Worm (Caenorhabditis elegans) whole organism, L4 larva: ENCODE measurements around the gene ZK488.6.

Source experiments
- F37D6.2 ChIP-seq: sonication (generic microtip); optimal IDR thresholded peaks from 2 replicates; lab custom pipeline; 2016; ENCODE audit warnings: mild to moderate bottlenecking, missing genetic modification characterization, missing compliant biosample characterization
- F44E2.7 ChIP-seq: fragments of 200-800 bp; sonication (Bioruptor generic); IDR thresholded peaks from 2 replicates; pipeline ENCODE4 v2.1.2; 2022; ENCODE audit warnings: missing genetic modification characterization, missing compliant biosample characterization
- R02D3.7 ChIP-seq: fragments of 150-350 bp; sonication (generic microtip); optimal IDR thresholded peaks from 3 replicates; lab custom pipeline; 2014; ENCODE audit warnings: missing biosample characterization, missing genetic modification characterization
- ama-1 ChIP-seq: fragments of 150-350 bp; optimal IDR thresholded peaks from 2 replicates; lab custom pipeline; 2014; ENCODE audit warnings: inconsistent platforms, mixed read lengths
- ceh-20 ChIP-seq: fragments of 200-800 bp; sonication (Bioruptor generic); IDR thresholded peaks from 2 replicates; pipeline ENCODE4 v1.3.6; 2022; ENCODE audit warnings: missing genetic modification reagents, missing genetic modification characterization, missing compliant biosample characterization
- ceh-28 ChIP-seq: fragments of 150-350 bp; optimal IDR thresholded peaks from 2 replicates; lab custom pipeline; 2014; ENCODE audit warnings: missing biosample characterization, missing genetic modification reagents, missing genetic modification characterization
- ceh-62 ChIP-seq: sonication (generic microtip); optimal IDR thresholded peaks from 2 replicates; lab custom pipeline; 2017; ENCODE audit warnings: missing biosample characterization, missing genetic modification characterization
- daf-16 ChIP-seq, 3 experiments: sonication (generic microtip); optimal IDR thresholded peaks; 2 replicates each; lab custom pipeline; 2016 to 2017; ENCODE audit warnings: missing genetic modification characterization in 3 of 3, missing genetic modification reagents in 3 of 3, mild to moderate bottlenecking in 2 of 3, missing compliant biosample characterization in 2 of 3, missing biosample characterization in 1 of 3, moderate library complexity in 1 of 3
- daf-19 ChIP-seq: fragments of 200-800 bp; sonication (Bioruptor generic); conservative IDR thresholded peaks from 2 replicates; pipeline ENCODE4 v1.3.6; 2022; ENCODE audit warnings: missing genetic modification characterization, missing compliant biosample characterization
- dmd-6 ChIP-seq: fragments of 200-800 bp; sonication (Bioruptor generic); IDR thresholded peaks from 2 replicates; pipeline ENCODE4 v1.3.6; 2022; ENCODE audit warnings: missing genetic modification reagents, missing genetic modification characterization, missing compliant biosample characterization
- dpl-1 ChIP-seq: fragments of 150-350 bp; optimal IDR thresholded peaks from 2 replicates; lab custom pipeline; 2014; ENCODE audit warnings: missing biosample characterization, missing genetic modification reagents, missing genetic modification characterization
- duxl-1 ChIP-seq: sonication (generic microtip); optimal IDR thresholded peaks from 2 replicates; lab custom pipeline; 2016; ENCODE audit warnings: mild to moderate bottlenecking, missing genetic modification characterization, moderate library complexity, missing compliant biosample characterization; ENCODE audit not compliant: poor library complexity
- dve-1 ChIP-seq: sonication (generic microtip); optimal IDR thresholded peaks from 2 replicates; lab custom pipeline; 2017; ENCODE audit warnings: antibody characterized with exemption, mild to moderate bottlenecking, missing genetic modification characterization, missing compliant biosample characterization; ENCODE audit not compliant: insufficient read depth
- egl-43 ChIP-seq: fragments of 200-800 bp; sonication (Bioruptor generic); IDR thresholded peaks from 2 replicates; pipeline ENCODE4 v1.3.6; 2022; ENCODE audit warnings: missing genetic modification reagents, missing genetic modification characterization, missing compliant biosample characterization
- fkh-10 ChIP-seq: fragments of 150-350 bp; optimal IDR thresholded peaks from 2 replicates; lab custom pipeline; 2014; ENCODE audit warnings: missing biosample characterization, missing genetic modification reagents, missing genetic modification characterization
- hif-1 ChIP-seq, 2 experiments: sonication (generic microtip); optimal IDR thresholded peaks; 2 replicates each; lab custom pipeline; 2016 to 2017; ENCODE audit warnings: missing compliant biosample characterization in 2 of 2, missing genetic modification characterization in 2 of 2, missing genetic modification reagents in 2 of 2, missing genotype in 2 of 2, mild to moderate bottlenecking in 1 of 2
- hlh-11 ChIP-seq: fragments of 200-800 bp; sonication (Bioruptor generic); optimal IDR thresholded peaks from 2 replicates; lab custom pipeline; 2018; ENCODE audit warnings: mild to moderate bottlenecking, missing genetic modification characterization, missing compliant biosample characterization
- hlh-30 ChIP-seq: sonication (generic microtip); optimal IDR thresholded peaks from 2 replicates; lab custom pipeline; 2017; ENCODE audit warnings: antibody characterized with exemption, mild to moderate bottlenecking, missing genetic modification characterization, missing compliant biosample characterization; ENCODE audit not compliant: insufficient read depth
- hmg-1.1 ChIP-seq: fragments of 200-800 bp; sonication (Bioruptor generic); IDR thresholded peaks from 2 replicates; pipeline ENCODE4 v1.3.6; 2022; ENCODE audit warnings: missing genetic modification reagents, missing genetic modification characterization, missing compliant biosample characterization
- lin-1 ChIP-seq: fragments of 200-800 bp; sonication (Bioruptor generic); IDR thresholded peaks from 2 replicates; pipeline ENCODE4 v1.3.6; 2022; ENCODE audit warnings: missing genetic modification reagents, missing genetic modification characterization, missing compliant biosample characterization
- lsy-2 ChIP-seq, 2 experiments: fragments of 150-350 bp in 1 of 2; sonication (generic microtip) in 1 of 2; optimal IDR thresholded peaks; 2 replicates each; lab custom pipeline; 2014 to 2017; ENCODE audit warnings: missing biosample characterization in 2 of 2, missing genetic modification characterization in 2 of 2
- madf-9 ChIP-seq: fragments of 200-800 bp; sonication (Bioruptor generic); conservative IDR thresholded peaks from 2 replicates; pipeline ENCODE4 v1.3.6; 2022; ENCODE audit warnings: missing genetic modification reagents, missing genetic modification characterization, missing compliant biosample characterization
- mdl-1 ChIP-seq, 2 experiments: fragments of 150-350 bp in 1 of 2; sonication (generic microtip) in 1 of 2; optimal IDR thresholded peaks; 2 replicates each; lab custom pipeline; 2014 to 2017; ENCODE audit warnings: missing biosample characterization in 2 of 2, missing genetic modification characterization in 2 of 2
- mep-1 ChIP-seq: fragments of 150-350 bp; sonication (generic microtip); optimal IDR thresholded peaks from 3 replicates; lab custom pipeline; 2014; ENCODE audit warnings: missing biosample characterization, missing genetic modification characterization
- mes-2 ChIP-seq: sonication (generic microtip); optimal IDR thresholded peaks from 2 replicates; lab custom pipeline; 2016; ENCODE audit warnings: missing genotype, mild to moderate bottlenecking, missing genetic modification characterization, missing compliant biosample characterization; ENCODE audit not compliant: poor library complexity, severe bottlenecking
- nhr-11 ChIP-seq: fragments of 150-350 bp; optimal IDR thresholded peaks from 2 replicates; lab custom pipeline; 2014; ENCODE audit warnings: missing biosample characterization, missing genetic modification characterization
- nhr-28 ChIP-seq: fragments of 150-350 bp; optimal IDR thresholded peaks from 2 replicates; lab custom pipeline; 2014; ENCODE audit warnings: missing biosample characterization, missing genetic modification characterization
- nhr-48 ChIP-seq: sonication (generic microtip); optimal IDR thresholded peaks from 2 replicates; lab custom pipeline; 2016; ENCODE audit warnings: mild to moderate bottlenecking, missing genetic modification characterization, missing compliant biosample characterization
- nhr-6 ChIP-seq: fragments of 150-350 bp; optimal IDR thresholded peaks from 2 replicates; lab custom pipeline; 2014; ENCODE audit warnings: missing biosample characterization, missing genetic modification characterization
- php-3 ChIP-seq: fragments of 200-800 bp; sonication (Bioruptor generic); IDR thresholded peaks from 2 replicates; pipeline ENCODE4 v1.3.6; 2022; ENCODE audit warnings: missing genetic modification reagents, missing genetic modification characterization, missing compliant biosample characterization
- rbr-2 ChIP-seq: sonication (generic microtip); optimal IDR thresholded peaks from 2 replicates; lab custom pipeline; 2016; ENCODE audit warnings: missing genotype, missing genetic modification characterization, missing compliant biosample characterization
- snpc-4 ChIP-seq: fragments of 150-350 bp; optimal IDR thresholded peaks from 2 replicates; lab custom pipeline; 2014; ENCODE audit warnings: missing biosample characterization, missing genetic modification characterization
- tag-97 ChIP-seq: fragments of 200-800 bp; sonication (Bioruptor generic); IDR thresholded peaks from 2 replicates; pipeline ENCODE4 v1.3.6; 2022; ENCODE audit warnings: missing genetic modification characterization, missing compliant biosample characterization
- tra-1 ChIP-seq: fragments of 200-800 bp; sonication (Bioruptor generic); IDR thresholded peaks from 2 replicates; pipeline ENCODE4 v1.3.6; 2022; ENCODE audit warnings: missing genetic modification reagents, missing genetic modification characterization, missing compliant biosample characterization
- unc-62 ChIP-seq, 3 experiments: fragments of 150-350 bp in 1 of 3; sonication (generic microtip); optimal IDR thresholded peaks in 2 of 3; peaks in 1 of 3; 1 replicate in 1 of 3; 2 replicates in 2 of 3; lab custom pipeline; 2014 to 2017; ENCODE audit warnings: missing biosample characterization in 3 of 3, missing genetic modification characterization in 3 of 3, missing genetic modification reagents in 3 of 3, missing genotype in 1 of 3
- zip-2 ChIP-seq: fragments of 150-350 bp; optimal IDR thresholded peaks from 2 replicates; lab custom pipeline; 2014; ENCODE audit warnings: missing biosample characterization, missing genetic modification characterization

Gene ZK488.6

DNA sequence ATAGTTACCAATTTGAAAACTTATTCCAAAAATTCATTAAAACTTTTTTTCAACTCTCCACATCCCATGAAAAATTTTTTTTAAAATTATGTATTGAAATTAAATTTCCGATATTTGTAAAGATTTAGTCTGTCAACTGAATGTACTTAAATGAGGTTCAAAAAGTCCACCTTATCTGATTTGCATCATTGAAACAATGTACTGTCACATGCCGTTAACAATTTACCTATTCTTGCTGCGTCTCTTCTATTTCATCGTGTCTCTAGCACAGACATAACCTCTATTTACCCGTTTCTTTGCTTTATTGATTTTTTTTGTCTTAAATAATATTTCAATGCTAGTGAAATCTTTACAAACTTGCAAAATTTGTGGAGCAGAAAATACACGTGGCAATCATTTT is 19.9 kb downstream of the ZK488.6 start, which contains the start of gene nhr-90:
TSS of gene nhr-90 (plus strand) at position 296 of the 400 bp plus-strand sequence.
- TF ChIP-seq nhr-28 (tag; lab: Kevin White, UChicago): peak; percentile 9
- TF ChIP-seq hlh-30: peak; percentile 70
- TF ChIP-seq tag-97 (GFP tag; lab: Robert Waterston, UW): no peak

DNA sequence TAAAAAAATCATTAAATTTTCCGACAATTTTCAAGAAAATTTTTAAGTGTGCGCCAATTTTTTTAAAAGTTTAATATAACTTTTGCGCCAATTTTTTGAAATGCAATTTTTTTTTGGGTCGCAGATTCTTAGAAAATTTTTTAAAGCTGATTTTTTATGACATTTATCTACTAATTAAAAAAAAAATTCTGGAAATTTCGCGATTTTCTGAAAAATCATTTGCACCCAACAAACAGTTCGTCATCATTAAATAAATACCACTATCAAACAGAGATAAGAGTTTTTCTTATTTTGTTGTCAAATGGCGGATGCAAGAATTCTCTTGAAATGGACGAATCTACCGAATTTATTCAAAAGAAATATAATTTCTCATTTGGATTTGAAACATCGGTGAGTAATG is 25.0 kb downstream of the ZK488.6 start, which contains the start of gene F48G7.13:
TSS of gene F48G7.13 (plus strand) at position 301 of the 400 bp plus-strand sequence.
- TF ChIP-seq lin-1 (GFP tag; lab: Robert Waterston, UW): no peak
- TF ChIP-seq daf-16 (GFP tag; optimal IDR thresholded peaks at IDR 0.05; lab: Kevin White, UChicago): no peak
- TF ChIP-seq daf-16 (tag; optimal IDR thresholded peaks at IDR 0.05; lab: Kevin White, UChicago): peak; percentile 55
- no peak for TF ChIP-seq snpc-4 (tag; lab: Kevin White, UChicago)

ce11 chrV:617917-618316 is 27.6 kb downstream of the ZK488.6 start:
- no peak for TF ChIP-seq madf-9
- TF ChIP-seq egl-43 (GFP tag; lab: Robert Waterston, UW): no peak
- TF ChIP-seq nhr-11 (tag; lab: Kevin White, UChicago): peak; percentile 12

- TF ChIP-seq ceh-62 (tag; lab: Kevin White, UChicago): no peak
- peak; percentile 50 for TF ChIP-seq duxl-1 (tag; lab: Kevin White, UChicago)
- TF ChIP-seq snpc-4 (tag; lab: Kevin White, UChicago): no peak
- peak; percentile 84 for TF ChIP-seq rbr-2 (tag; lab: Kevin White, UChicago)
- TF ChIP-seq dve-1 (tag; lab: Kevin White, UChicago): peak; percentile 47
- 0 out of 2 replicates have a peak, but pooled peaks have one; percentile 33 for TF ChIP-seq tag-97 (GFP tag; lab: Robert Waterston, UW)
- no peak for TF ChIP-seq daf-19 (GFP tag; lab: Robert Waterston, UW)
- TF ChIP-seq dmd-6: peak; percentile 75
- peak; percentile 18 for TF ChIP-seq nhr-11 (tag; lab: Kevin White, UChicago)
- no peak for TF ChIP-seq F44E2.7 (GFP tag; lab: Robert Waterston, UW)
- no peak for TF ChIP-seq ceh-28 (tag; lab: Kevin White, UChicago)
- TF ChIP-seq F37D6.2: peak; percentile 15
- TF ChIP-seq R02D3.7 (tag; lab: Kevin White, UChicago): no peak
- peak; percentile 10 for TF ChIP-seq dpl-1 (GFP tag; lab: Kevin White, UChicago)
- TF ChIP-seq mdl-1 (tag; optimal IDR thresholded peaks at IDR 0.05; lab: Kevin White, UChicago): peak in 1 of 2 experiments; percentile 60
- TF ChIP-seq hlh-30: peak; percentile 79
- peak; percentile 30 for TF ChIP-seq nhr-6 (tag; lab: Kevin White, UChicago)
- peak in 1 of 2 experiments; percentile 26 for TF ChIP-seq hif-1 (tag; optimal IDR thresholded peaks at IDR 0.05; lab: Kevin White, UChicago)
- TF ChIP-seq mep-1 (tag; lab: Kevin White, UChicago): peak; percentile 73
- TF ChIP-seq lsy-2 (tag; optimal IDR thresholded peaks at IDR 0.05; lab: Kevin White, UChicago): peak; percentile 40 to 76
- no peak for TF ChIP-seq ama-1 (lab: Kevin White, UChicago)
- peak; percentile 24 for TF ChIP-seq nhr-48 (tag; lab: Kevin White, UChicago)
- peak; percentile 56; the same call in 1 of the 2 replicates for TF ChIP-seq hmg-1.1
- peak; percentile 74 for TF ChIP-seq nhr-28 (tag; lab: Kevin White, UChicago)
- TF ChIP-seq tra-1: peak; percentile 77
- peak; percentile 65 for TF ChIP-seq fkh-10 (GFP tag; lab: Kevin White, UChicago)
- TF ChIP-seq unc-62 (GFP tag; optimal IDR thresholded peaks at IDR 0.05 in 1 of 2; lab: Kevin White, UChicago): peak in 1 of 2 experiments; percentile 99
- TF ChIP-seq unc-62 (tag; optimal IDR thresholded peaks at IDR 0.05; lab: Kevin White, UChicago): no peak
- no peak for TF ChIP-seq php-3 (GFP tag; lab: Robert Waterston, UW)
- TF ChIP-seq hlh-11 (tag; lab: Kevin White, UChicago): peak; percentile 71
- TF ChIP-seq mes-2: peak; percentile 56
- TF ChIP-seq zip-2 (tag; lab: Kevin White, UChicago): no peak
- peak; percentile 60; the same call in 1 of the 2 replicates for TF ChIP-seq ceh-20
- TF ChIP-seq, all 104 proteins: peak for 23
Measured at ce11 chrV:619054-619453, 28.8 kb downstream of the ZK488.6 start, which contains the start of gene F48G7.4. Gene F48G7.4 (plus strand): TSS chrV:619453.
